Worm (Caenorhabditis elegans) whole organism, midembryonic: ENCODE measurements around the gene cthd-1.

Experiments used
- T22C8.4 ChIP-seq: fragments of 200-800 bp; sonication (Bioruptor generic); IDR thresholded peaks from 2 replicates; pipeline ENCODE4 v1.3.6; 2022; ENCODE audit warnings: missing genetic modification characterization, missing compliant biosample characterization
- flt-1 ChIP-seq: fragments of 200-800 bp; sonication (Bioruptor generic); IDR thresholded peaks from 2 replicates; pipeline ENCODE4 v1.3.6; 2022; ENCODE audit warnings: missing genetic modification characterization, missing compliant biosample characterization
- klf-2 ChIP-seq: fragments of 200-800 bp; sonication (Bioruptor generic); conservative IDR thresholded peaks from 2 replicates; pipeline ENCODE4 v1.3.6; 2022; ENCODE audit warnings: missing genetic modification reagents, missing genetic modification characterization, missing compliant biosample characterization
- ref-1 ChIP-seq: fragments of 200-800 bp; sonication (Bioruptor generic); conservative IDR thresholded peaks from 2 replicates; pipeline ENCODE4 v1.3.6; 2022; ENCODE audit warnings: missing genetic modification reagents, missing genetic modification characterization, missing compliant biosample characterization
- tab-1 ChIP-seq: fragments of 200-800 bp; sonication (Bioruptor generic); IDR thresholded peaks from 2 replicates; pipeline ENCODE4 v1.3.6; 2022; ENCODE audit warnings: missing genetic modification characterization, missing compliant biosample characterization

DNA sequence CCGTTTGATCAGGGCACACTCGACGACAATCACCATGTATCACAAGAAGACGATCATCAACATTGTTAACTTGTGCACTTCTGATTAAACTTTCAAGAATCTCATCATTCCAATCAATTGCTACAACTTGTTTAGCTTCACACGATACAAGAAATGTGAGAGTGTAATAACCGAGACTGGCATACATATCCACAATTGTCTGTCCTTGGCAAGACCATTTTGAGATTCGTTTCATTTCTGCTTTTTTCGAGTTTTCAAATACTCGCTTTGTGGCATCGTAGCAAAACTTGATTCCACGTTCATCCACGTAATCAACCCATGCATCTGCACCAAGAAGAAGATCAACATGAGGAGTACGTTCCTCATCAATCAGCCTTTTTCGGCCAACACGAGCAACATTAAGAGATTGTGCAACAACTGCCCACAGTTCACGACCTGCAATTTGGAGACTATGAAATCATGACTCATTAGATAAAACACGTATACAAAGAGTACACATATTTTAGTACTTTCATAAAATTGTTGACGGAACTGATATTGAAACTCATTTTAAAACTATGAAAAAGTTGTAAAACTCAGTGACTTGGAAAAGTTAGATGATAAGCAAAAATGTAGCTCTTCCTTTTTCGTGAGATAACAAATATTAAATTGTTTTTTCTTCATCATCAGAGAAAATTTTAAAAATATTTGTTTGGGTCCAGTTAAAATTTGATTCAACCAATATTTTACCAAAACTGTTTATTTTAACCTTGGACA, 34.5 kb downstream of the cthd-1 start:
- TF ChIP-seq klf-2 (GFP tag; lab: Robert Waterston, UW): no peak
- TF ChIP-seq flt-1 (GFP tag; lab: Robert Waterston, UW): no peak
- no peak for TF ChIP-seq ref-1 (GFP tag; lab: Robert Waterston, UW)
- no peak for TF ChIP-seq T22C8.4
- TF ChIP-seq tab-1 (GFP tag; lab: Robert Waterston, UW): no peak
